Worm (Caenorhabditis elegans): ENCODE data around the gene E02C12.8.

E02C12.8 gene

ce11 chrV:9326903-9327302 is 46.5 kb downstream of the E02C12.8 start:
- TF ChIP-seq T22C8.4 (GFP tag; IDR thresholded peaks at IDR 0.05) (no peak), tab-1 (GFP tag; IDR thresholded peaks at IDR 0.05) (no peak), ztf-23 (GFP tag; IDR thresholded peaks at IDR 0.05) (no peak), klf-2 (GFP tag; conservative IDR thresholded peaks at IDR 0.05) (no peak), med-1 (GFP tag; optimal IDR thresholded peaks at IDR 0.05; ENCODE audit: insufficient read depth) (no peak), flt-1 (GFP tag; IDR thresholded peaks at IDR 0.05) (no peak), cog-1 (tag; optimal IDR thresholded peaks at IDR 0.05) (no peak), ztf-29 (GFP tag; IDR thresholded peaks at IDR 0.05) (no peak), ref-1 (GFP tag; conservative IDR thresholded peaks at IDR 0.05) (no peak)

DNA sequence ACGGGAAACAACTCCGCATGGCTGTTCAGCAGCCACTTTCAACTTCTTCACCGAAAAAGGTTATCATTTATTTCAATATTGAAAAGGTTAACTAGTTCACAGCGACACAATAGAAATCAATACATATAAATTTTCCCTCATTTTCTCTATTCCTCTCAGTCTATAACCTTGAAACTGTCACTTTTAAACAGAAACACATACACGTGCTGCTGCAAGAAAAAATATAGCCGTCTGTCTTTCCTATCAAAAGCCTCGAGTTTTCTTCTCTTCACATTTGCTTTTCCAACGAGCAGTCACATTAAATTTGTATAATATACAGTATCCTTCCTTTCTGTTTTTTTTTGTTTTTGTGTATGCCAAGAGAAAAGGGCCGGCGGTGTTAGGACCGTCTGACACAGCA is 49.2 kb downstream of the E02C12.8 start:
- TF ChIP-seq cog-1 (tag; optimal IDR thresholded peaks at IDR 0.05), result no peak
- no peak for TF ChIP-seq med-1 (GFP tag; optimal IDR thresholded peaks at IDR 0.05; ENCODE audit: insufficient read depth)
- TF ChIP-seq flt-1 (GFP tag; IDR thresholded peaks at IDR 0.05), result no peak
- no peak for TF ChIP-seq T22C8.4 (GFP tag; IDR thresholded peaks at IDR 0.05)
- TF ChIP-seq klf-2 (GFP tag; conservative IDR thresholded peaks at IDR 0.05), result no peak
- TF ChIP-seq ref-1 (GFP tag; conservative IDR thresholded peaks at IDR 0.05), result no peak
- no peak for TF ChIP-seq ztf-29 (GFP tag; IDR thresholded peaks at IDR 0.05)
- TF ChIP-seq tab-1 (GFP tag; IDR thresholded peaks at IDR 0.05), result no peak
- no peak for TF ChIP-seq ztf-23 (GFP tag; IDR thresholded peaks at IDR 0.05)

DNA sequence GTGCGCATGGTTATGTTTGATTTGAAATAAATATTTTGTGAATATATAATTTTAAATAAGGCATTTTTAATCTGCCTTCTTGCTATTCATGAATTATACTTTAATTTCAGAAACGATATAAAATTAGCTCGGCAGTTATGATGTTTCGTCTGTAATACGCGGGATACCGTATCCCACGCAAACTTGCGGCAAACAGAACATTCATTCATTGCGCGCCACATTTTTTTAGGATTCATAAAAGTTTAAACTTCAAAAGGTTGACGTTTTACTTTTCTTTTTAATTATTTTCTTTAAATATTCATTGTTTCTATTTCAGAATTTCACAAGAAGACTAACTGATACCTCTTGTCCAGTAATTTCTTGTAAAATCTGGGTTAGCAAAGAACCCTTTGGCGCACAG is 50.5 kb downstream of the E02C12.8 start, which contains the start of gene tag-153:
Gene tag-153, plus strand, starts transcription at position 200 of the 400 bp plus-strand sequence.
- TF ChIP-seq ref-1 (GFP tag; conservative IDR thresholded peaks at IDR 0.05) (no peak), T22C8.4 (GFP tag; IDR thresholded peaks at IDR 0.05) (no peak), tab-1 (GFP tag; IDR thresholded peaks at IDR 0.05) (no peak), ztf-23 (GFP tag; IDR thresholded peaks at IDR 0.05) (no peak), flt-1 (GFP tag; IDR thresholded peaks at IDR 0.05) (no peak), klf-2 (GFP tag; conservative IDR thresholded peaks at IDR 0.05) (no peak), med-1 (GFP tag; optimal IDR thresholded peaks at IDR 0.05; ENCODE audit: insufficient read depth) (no peak), cog-1 (tag; optimal IDR thresholded peaks at IDR 0.05) (no peak), ztf-29 (GFP tag; IDR thresholded peaks at IDR 0.05) (no peak)
